Fruit fly (Drosophila melanogaster) whole organism, embryonic: ENCODE measurements around the gene CG10413.

ENCODE experiments used
- Adf1 ChIP-seq: fragments of 200-800 bp; sonication (Bioruptor generic); IDR thresholded peaks from 2 replicates; pipeline ENCODE4 v1.3.6; 2022; ENCODE audit warnings: missing biosample characterization, missing genetic modification characterization
- B-H1 ChIP-seq: fragments of 200-800 bp; sonication (Bioruptor generic); IDR thresholded peaks from 3 replicates; pipeline ENCODE4 v1.3.6; 2022; ENCODE audit warnings: missing biosample characterization, missing genetic modification characterization
- CG10431 ChIP-seq: fragments of 200-800 bp; sonication (Bioruptor generic); optimal IDR thresholded peaks from 3 replicates; lab custom pipeline; 2018; ENCODE audit warnings: missing biosample characterization, mild to moderate bottlenecking, missing genetic modification characterization
- CG10543 ChIP-seq: fragments of 200-800 bp; sonication (Bioruptor generic); optimal IDR thresholded peaks from 3 replicates; lab custom pipeline; 2017; ENCODE audit warnings: missing biosample characterization, mild to moderate bottlenecking, missing genetic modification characterization, moderate library complexity
- CG13287 ChIP-seq: fragments of 200-800 bp; sonication (Bioruptor generic); IDR thresholded peaks from 2 replicates; pipeline ENCODE4 v1.3.6; 2022; ENCODE audit warnings: missing biosample characterization, missing genetic modification characterization; ENCODE audit not compliant: partially characterized antibody
- CG13296 ChIP-seq: fragments of 200-800 bp; sonication (Bioruptor generic); optimal IDR thresholded peaks from 3 replicates; lab custom pipeline; 2018; ENCODE audit warnings: missing biosample characterization, mild to moderate bottlenecking, missing genetic modification characterization
- CG13624 ChIP-seq: fragments of 200-800 bp; sonication (Bioruptor generic); optimal IDR thresholded peaks from 2 replicates; lab custom pipeline; 2016; ENCODE audit warnings: missing biosample characterization, missing genetic modification characterization
- CG15269 ChIP-seq: fragments of 200-800 bp; sonication (Bioruptor generic); optimal IDR thresholded peaks from 2 replicates; lab custom pipeline; 2018; ENCODE audit warnings: missing biosample characterization, mild to moderate bottlenecking, missing genetic modification characterization, moderate library complexity
- CG16779 ChIP-seq: fragments of 200-800 bp; sonication (Bioruptor generic); IDR thresholded peaks from 2 replicates; pipeline ENCODE4 v1.3.6; 2022; ENCODE audit warnings: missing biosample characterization, missing genetic modification characterization
- CG17328 ChIP-seq: fragments of 200-800 bp; sonication (Bioruptor generic); IDR thresholded peaks from 2 replicates; pipeline ENCODE4 v1.3.6; 2022; ENCODE audit warnings: missing biosample characterization, missing genetic modification characterization
- CG2199 ChIP-seq: fragments of 200-800 bp; sonication (Bioruptor generic); IDR thresholded peaks from 3 replicates; pipeline ENCODE4 v1.3.6; 2022; ENCODE audit warnings: missing biosample characterization, missing genetic modification characterization
- CG34376 ChIP-seq: fragments of 200-800 bp; sonication (Bioruptor generic); optimal IDR thresholded peaks from 2 replicates; lab custom pipeline; 2018; ENCODE audit warnings: missing biosample characterization, mild to moderate bottlenecking, missing genetic modification characterization
- CG3995 ChIP-seq: fragments of 200-800 bp; sonication (Bioruptor generic); optimal IDR thresholded peaks from 3 replicates; lab custom pipeline; 2016; ENCODE audit warnings: missing biosample characterization, missing genetic modification characterization
- CG43689 ChIP-seq: fragments of 200-800 bp; sonication (Bioruptor generic); IDR thresholded peaks from 2 replicates; pipeline ENCODE4 v1.3.6; 2022; ENCODE audit warnings: missing biosample characterization, missing genetic modification characterization
- CG6854 ChIP-seq: fragments of 200-800 bp; sonication (Bioruptor generic); optimal IDR thresholded peaks from 3 replicates; lab custom pipeline; 2017; ENCODE audit warnings: missing biosample characterization, mild to moderate bottlenecking, missing genetic modification characterization
- CG7963 ChIP-seq: fragments of 200-800 bp; sonication (Bioruptor generic); IDR thresholded peaks from 3 replicates; pipeline ENCODE4 v1.3.6; 2022; ENCODE audit warnings: missing biosample characterization, missing genetic modification characterization; ENCODE audit not compliant: partially characterized antibody
- CG8359 ChIP-seq: fragments of 200-800 bp; sonication (Bioruptor generic); optimal IDR thresholded peaks from 2 replicates; lab custom pipeline; 2017; ENCODE audit warnings: missing biosample characterization, mild to moderate bottlenecking, missing genetic modification characterization, borderline replicate concordance
- CG8388 ChIP-seq: fragments of 200-800 bp; sonication (Bioruptor generic); optimal IDR thresholded peaks from 2 replicates; lab custom pipeline; 2019; ENCODE audit warnings: missing biosample characterization, mild to moderate bottlenecking, missing genetic modification characterization, moderate library complexity
- CG9609 ChIP-seq: fragments of 200-800 bp; sonication (Bioruptor generic); optimal IDR thresholded peaks from 3 replicates; lab custom pipeline; 2016; ENCODE audit warnings: missing biosample characterization, missing genetic modification characterization
- CkIIα-i1 ChIP-seq: fragments of 200-800 bp; sonication (Bioruptor generic); IDR thresholded peaks from 2 replicates; pipeline ENCODE4 v1.3.6; 2022; ENCODE audit warnings: missing biosample characterization, missing genetic modification characterization
- CoRest ChIP-seq: fragments of 200-800 bp; sonication (Bioruptor generic); optimal IDR thresholded peaks from 3 replicates; lab custom pipeline; 2018; ENCODE audit warnings: missing biosample characterization, mild to moderate bottlenecking, missing genetic modification characterization, moderate library complexity
- Deaf1 ChIP-seq: fragments of 200-800 bp; optimal IDR thresholded peaks from 3 replicates; lab custom pipeline; 2019; ENCODE audit warnings: missing biosample characterization, mild to moderate bottlenecking, missing genetic modification characterization, moderate library complexity
- Dfd ChIP-seq, 2 experiments: fragments of >200 bp; optimal IDR thresholded peaks; 2 replicates each; lab custom pipeline; 2017; ENCODE audit warnings: missing biosample characterization in 2 of 2, missing genetic modification characterization in 2 of 2
- Dip3 ChIP-seq: fragments of 200-800 bp; sonication (Bioruptor generic); optimal IDR thresholded peaks from 3 replicates; lab custom pipeline; 2016; ENCODE audit warnings: missing biosample characterization, missing genetic modification characterization
- Dref ChIP-seq: fragments of 200-800 bp; sonication (Bioruptor generic); IDR thresholded peaks from 2 replicates; pipeline ENCODE4 v1.3.6; 2022; ENCODE audit warnings: missing biosample characterization, missing genetic modification characterization
- ERR ChIP-seq: fragments of 200-800 bp; sonication (Bioruptor generic); optimal IDR thresholded peaks from 2 replicates; lab custom pipeline; 2016; ENCODE audit warnings: missing biosample characterization, missing genetic modification characterization
- Myb ChIP-seq: fragments of 200-800 bp; sonication (Bioruptor generic); optimal IDR thresholded peaks from 2 replicates; lab custom pipeline; 2016; ENCODE audit warnings: missing biosample characterization, missing genetic modification characterization
- Nf-YA ChIP-seq: fragments of 200-800 bp; sonication (Bioruptor generic); IDR thresholded peaks from 2 replicates; pipeline ENCODE4 v1.3.6; 2022; ENCODE audit warnings: missing biosample characterization, missing genetic modification characterization
- Oli ChIP-seq: fragments of 200-800 bp; sonication (Bioruptor generic); optimal IDR thresholded peaks from 2 replicates; lab custom pipeline; 2018; ENCODE audit warnings: missing biosample characterization, mild to moderate bottlenecking, missing genetic modification characterization, moderate library complexity
- Rx ChIP-seq: fragments of 200-800 bp; sonication (Bioruptor generic); IDR thresholded peaks from 2 replicates; pipeline ENCODE4 v1.3.6; 2022; ENCODE audit warnings: missing biosample characterization, missing genetic modification characterization
- Scr ChIP-seq: fragments of 200-800 bp; sonication (Bioruptor generic); IDR thresholded peaks from 2 replicates; pipeline ENCODE4 v1.3.6; 2022; ENCODE audit warnings: missing biosample characterization, missing genetic modification characterization; ENCODE audit not compliant: partially characterized antibody
- Xrp1 ChIP-seq: fragments of 200-800 bp; sonication (Bioruptor generic); IDR thresholded peaks from 2 replicates; pipeline ENCODE4 v1.3.6; 2022; ENCODE audit warnings: missing biosample characterization, missing genetic modification characterization
- ab ChIP-seq: fragments of 200-800 bp; sonication (Bioruptor generic); optimal IDR thresholded peaks from 2 replicates; lab custom pipeline; 2016; ENCODE audit warnings: missing biosample characterization, missing genetic modification characterization
- amos ChIP-seq: fragments of 200-800 bp; sonication (Bioruptor generic); IDR thresholded peaks from 2 replicates; pipeline ENCODE4 v1.3.6; 2022; ENCODE audit warnings: missing biosample characterization, missing genetic modification characterization; ENCODE audit not compliant: partially characterized antibody
- chm ChIP-seq: fragments of 200-800 bp; sonication (Bioruptor generic); IDR thresholded peaks from 2 replicates; pipeline ENCODE4 v1.3.6; 2022; ENCODE audit warnings: missing biosample characterization, missing genetic modification characterization
- cwo ChIP-seq: fragments of 200-800 bp; sonication (Bioruptor generic); optimal IDR thresholded peaks from 3 replicates; lab custom pipeline; 2017; ENCODE audit warnings: missing biosample characterization, missing genetic modification characterization, mild to moderate bottlenecking, moderate library complexity, missing genetic modification reagents
- danr ChIP-seq: fragments of 200-800 bp; sonication (Bioruptor generic); IDR thresholded peaks from 2 replicates; pipeline ENCODE4 v1.3.6; 2022; ENCODE audit warnings: missing biosample characterization, missing genetic modification characterization
- dm ChIP-seq: fragments of 200-800 bp; sonication (Bioruptor generic); optimal IDR thresholded peaks from 3 replicates; lab custom pipeline; 2016; ENCODE audit warnings: missing biosample characterization, missing genetic modification characterization
- ems ChIP-seq: fragments of 200-800 bp; sonication (Bioruptor generic); optimal IDR thresholded peaks from 3 replicates; lab custom pipeline; 2016; ENCODE audit warnings: missing biosample characterization, missing genetic modification characterization
- exex ChIP-seq: fragments of 200-800 bp; sonication (Bioruptor generic); optimal IDR thresholded peaks from 4 replicates; lab custom pipeline; 2018; ENCODE audit warnings: missing biosample characterization, mild to moderate bottlenecking, missing genetic modification characterization, moderate library complexity
- fd3F ChIP-seq: fragments of 200-800 bp; sonication (Bioruptor generic); optimal IDR thresholded peaks from 2 replicates; lab custom pipeline; 2018; ENCODE audit warnings: missing biosample characterization, mild to moderate bottlenecking, missing genetic modification characterization, moderate library complexity
- fd64A ChIP-seq: fragments of 200-800 bp; sonication (Bioruptor generic); optimal IDR thresholded peaks from 3 replicates; lab custom pipeline; 2018; ENCODE audit warnings: missing biosample characterization, mild to moderate bottlenecking, missing genetic modification characterization
- gce ChIP-seq: fragments of 200-800 bp; sonication (Bioruptor generic); IDR thresholded peaks from 3 replicates; pipeline ENCODE4 v1.3.6; 2022; ENCODE audit warnings: missing biosample characterization, missing genetic modification characterization
- gfzf ChIP-seq: fragments of 200-800 bp; sonication (Bioruptor generic); optimal IDR thresholded peaks from 2 replicates; lab custom pipeline; 2016; ENCODE audit warnings: missing biosample characterization, mild to moderate bottlenecking, missing genetic modification characterization, moderate library complexity
- lbe ChIP-seq: fragments of 200-800 bp; sonication (Bioruptor generic); optimal IDR thresholded peaks from 2 replicates; lab custom pipeline; 2016; ENCODE audit warnings: missing biosample characterization, mild to moderate bottlenecking, missing genetic modification characterization
- pzg ChIP-seq: fragments of 200-800 bp; sonication (Bioruptor generic); optimal IDR thresholded peaks from 3 replicates; lab custom pipeline; 2018; ENCODE audit warnings: missing biosample characterization, mild to moderate bottlenecking, missing genetic modification characterization, moderate library complexity
- schlank ChIP-seq: fragments of 200-800 bp; sonication (Bioruptor generic); optimal IDR thresholded peaks from 2 replicates; lab custom pipeline; 2018; ENCODE audit warnings: missing biosample characterization, mild to moderate bottlenecking, missing genetic modification characterization
- sens-2 ChIP-seq: fragments of 200-800 bp; sonication (Bioruptor generic); IDR thresholded peaks from 2 replicates; pipeline ENCODE4 v1.3.6; 2022; ENCODE audit warnings: missing biosample characterization, missing genetic modification characterization
- slp2 ChIP-seq: fragments of 200-800 bp; sonication (Bioruptor generic); optimal IDR thresholded peaks from 2 replicates; lab custom pipeline; 2016; ENCODE audit warnings: missing biosample characterization, missing genetic modification characterization
- sr ChIP-seq: fragments of 200-800 bp; sonication (Bioruptor generic); IDR thresholded peaks from 3 replicates; pipeline ENCODE4 v1.3.6; 2022; ENCODE audit warnings: missing biosample characterization, missing genetic modification characterization
- unc-4 ChIP-seq: fragments of 200-800 bp; sonication (Bioruptor generic); IDR thresholded peaks from 2 replicates; pipeline ENCODE4 v1.3.6; 2022; ENCODE audit warnings: missing biosample characterization, missing genetic modification characterization; ENCODE audit not compliant: partially characterized antibody
- zen ChIP-seq: fragments of 200-800 bp; sonication (Bioruptor generic); optimal IDR thresholded peaks from 3 replicates; lab custom pipeline; 2018; ENCODE audit warnings: missing biosample characterization, mild to moderate bottlenecking, missing genetic modification characterization, moderate library complexity

Gene CG10413

DNA sequence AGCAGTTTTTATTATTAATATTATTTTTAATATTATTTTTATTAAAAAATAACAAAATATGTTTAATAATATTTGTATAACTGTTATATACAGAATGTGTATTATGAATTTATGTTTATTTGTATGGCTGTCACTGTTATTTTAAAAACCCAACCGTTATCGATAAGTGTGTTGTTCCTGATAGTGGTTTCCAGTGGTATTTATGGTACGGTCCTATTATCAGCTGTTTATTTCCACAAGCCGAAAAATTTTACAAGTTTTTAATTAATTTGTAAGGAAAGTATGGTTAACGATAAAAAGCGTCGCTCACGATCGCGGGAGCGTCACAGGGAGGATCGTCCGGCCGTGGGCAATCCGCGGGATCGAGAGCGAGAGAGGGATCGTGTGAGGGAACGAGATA, 1.6 kb upstream of the CG10413 start, which contains the start of gene CG10333 (continued):
- TF ChIP-seq sr (GFP tag; lab: Robert Waterston, UW) = no peak
- peak; percentile 93 for TF ChIP-seq CG3995 (GFP tag; lab: Kevin White, UChicago)
- TF ChIP-seq schlank (tag; lab: Kevin White, UChicago) = no peak
- TF ChIP-seq CG6854 (GFP tag; lab: Kevin White, UChicago) = no peak
- no peak for TF ChIP-seq CG34376
- peak; percentile 71 for TF ChIP-seq gfzf (GFP tag; lab: Kevin White, UChicago)
- TF ChIP-seq Dref (GFP tag; lab: Robert Waterston, UW) = peak; percentile 67
- 0 out of 2 replicates have a peak, but pooled peaks have one; percentile 19 for TF ChIP-seq amos (GFP tag; lab: Robert Waterston, UW)
- no peak for TF ChIP-seq ab
- TF ChIP-seq Deaf1 (tag; lab: Kevin White, UChicago) = no peak
- no peak for TF ChIP-seq B-H1 (GFP tag; lab: Robert Waterston, UW)
- TF ChIP-seq gce (GFP tag; lab: Robert Waterston, UW) = no peak
- 0 out of 2 replicates have a peak, but pooled peaks have one; percentile 16 for TF ChIP-seq Scr (GFP tag; lab: Robert Waterston, UW)
- TF ChIP-seq CG17328 (GFP tag; lab: Robert Waterston, UW) = no peak
- TF ChIP-seq pzg (GFP tag; lab: Kevin White, UChicago) = peak; percentile 61
- no peak for TF ChIP-seq lbe
- no peak for TF ChIP-seq CG15269 (tag; lab: Kevin White, UChicago)
- TF ChIP-seq fd3F (GFP tag; lab: Kevin White, UChicago) = no peak
- TF ChIP-seq CG8388 (GFP tag; lab: Kevin White, UChicago) = peak; percentile 70
- TF ChIP-seq ems (GFP tag; lab: Kevin White, UChicago) = no peak
- TF ChIP-seq Oli = no peak
- TF ChIP-seq Dfd (GFP tag; optimal IDR thresholded peaks at IDR 0.05; lab: Kevin White, UChicago) = no peak
- no peak for TF ChIP-seq CG13296
- TF ChIP-seq fd64A = no peak
- TF ChIP-seq sens-2 (GFP tag; lab: Robert Waterston, UW) = no peak
- no peak for TF ChIP-seq CG7963 (GFP tag; lab: Robert Waterston, UW)
- TF ChIP-seq danr (GFP tag; lab: Robert Waterston, UW) = no peak
- TF ChIP-seq dm (GFP tag; lab: Kevin White, UChicago) = no peak
- TF ChIP-seq CG16779 (GFP tag; lab: Robert Waterston, UW) = no peak
- no peak for TF ChIP-seq Xrp1 (GFP tag; lab: Robert Waterston, UW)
- TF ChIP-seq CG10543 (GFP tag; lab: Kevin White, UChicago) = no peak
- TF ChIP-seq Nf-YA (GFP tag; lab: Robert Waterston, UW) = no peak
- TF ChIP-seq exex (tag; lab: Kevin White, UChicago) = peak; percentile 3
- no peak for TF ChIP-seq CG2199 (GFP tag; lab: Robert Waterston, UW)
- TF ChIP-seq CkIIα-i1 = no peak
- TF ChIP-seq CG9609 = no peak
- no peak for TF ChIP-seq CG13624 (GFP tag; lab: Kevin White, UChicago)
- TF ChIP-seq chm (GFP tag; lab: Robert Waterston, UW) = no peak
- no peak for TF ChIP-seq Rx (GFP tag; lab: Robert Waterston, UW)
- TF ChIP-seq unc-4 (GFP tag; lab: Robert Waterston, UW) = peak; percentile 30; the same call in 1 of the 2 replicates
- TF ChIP-seq CG13287 (GFP tag; lab: Robert Waterston, UW) = peak; percentile 51
- no peak for TF ChIP-seq ERR (GFP tag; lab: Kevin White, UChicago)
- TF ChIP-seq Myb (GFP tag; lab: Kevin White, UChicago) = peak; percentile 3
- no peak for TF ChIP-seq CoRest
- no peak for TF ChIP-seq zen
- no peak for TF ChIP-seq CG8359 (GFP tag; lab: Kevin White, UChicago)
- no peak for TF ChIP-seq CG43689
- TF ChIP-seq slp2 (GFP tag; lab: Kevin White, UChicago) = no peak
- TF ChIP-seq Dip3 = no peak
- no peak for TF ChIP-seq CG10431 (GFP tag; lab: Kevin White, UChicago)
- no peak for TF ChIP-seq Adf1 (GFP tag; lab: Robert Waterston, UW)
- no peak for TF ChIP-seq cwo
